Worm (Caenorhabditis elegans): ENCODE data around the gene spe-18.

spe-18 gene

ce11 chrII:13153299-13153698 is at the start of gene spe-18:
spe-18 (minus strand) TSS chrII:13153399.
- no peak for TF ChIP-seq F10B5.3 (tag; optimal IDR thresholded peaks at IDR 0.05)
- TF ChIP-seq nhr-111 (GFP tag; optimal IDR thresholded peaks at IDR 0.05): no peak
- TF ChIP-seq lin-29 (GFP tag; IDR thresholded peaks at IDR 0.05): no peak
- no peak for TF ChIP-seq mdt-29 (GFP tag; IDR thresholded peaks at IDR 0.05)
- TF ChIP-seq vab-7 (GFP tag; IDR thresholded peaks at IDR 0.05): no peak
- no peak for TF ChIP-seq egl-43 (GFP tag; IDR thresholded peaks at IDR 0.05)
- TF ChIP-seq mxl-2 (GFP tag; conservative IDR thresholded peaks at IDR 0.05): no peak
- no peak for TF ChIP-seq nhr-42 (GFP tag; IDR thresholded peaks at IDR 0.05)
- TF ChIP-seq zfp-3 (GFP tag; conservative IDR thresholded peaks at IDR 0.05): no peak
- no peak for TF ChIP-seq lin-15B (tag; optimal IDR thresholded peaks at IDR 0.05)
- TF ChIP-seq nhr-11 (tag; optimal IDR thresholded peaks at IDR 0.05): no peak
- no peak for TF ChIP-seq ceh-44 (GFP tag; IDR thresholded peaks at IDR 0.05)
- no peak for TF ChIP-seq hmg-1.1 (GFP tag; IDR thresholded peaks at IDR 0.05)
- TF ChIP-seq spr-3 (GFP tag; optimal IDR thresholded peaks at IDR 0.05): no peak
- no peak for TF ChIP-seq zip-2 (tag; optimal IDR thresholded peaks at IDR 0.05)
- no peak for TF ChIP-seq hif-1 (tag; optimal IDR thresholded peaks at IDR 0.05)

DNA sequence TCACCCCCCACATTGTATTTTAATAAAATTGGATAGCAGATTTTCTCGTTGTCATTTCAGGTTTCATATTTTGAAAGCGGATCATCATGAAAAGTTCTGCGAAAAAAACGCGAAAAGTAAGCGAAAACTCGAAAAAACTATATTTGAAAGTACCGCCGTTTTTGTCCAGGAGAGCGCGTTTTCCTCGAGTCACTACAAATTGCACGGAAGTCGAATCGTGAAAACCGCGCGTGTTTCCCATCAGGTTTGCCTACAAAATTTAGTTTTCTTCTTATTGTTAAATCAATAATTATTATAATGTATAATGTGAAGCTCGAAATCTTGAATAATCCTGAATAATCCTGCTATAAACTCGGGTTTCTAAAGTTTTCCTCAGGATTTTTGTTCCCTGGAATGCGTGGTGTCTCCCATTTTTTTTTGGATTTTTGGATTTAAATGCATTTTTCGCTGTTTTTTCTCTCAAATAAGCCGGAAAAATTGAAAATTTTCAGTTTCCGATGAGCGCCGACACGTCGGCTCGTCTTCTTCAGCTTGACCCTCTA is 46.5 kb upstream of the spe-18 start, which contains the start of gene btf-1:
btf-1 (plus strand) TSS at position 492 of the 542 bp plus-strand sequence.
- peak; percentile 59; the same call in 1 of the 2 replicates for TF ChIP-seq hmg-1.1 (GFP tag; IDR thresholded peaks at IDR 0.05)
- peak; percentile 96 for TF ChIP-seq ama-1 (optimal IDR thresholded peaks at IDR 0.05)
- TF ChIP-seq mdt-29 (GFP tag; IDR thresholded peaks at IDR 0.05): no peak
- no peak for TF ChIP-seq vab-7 (GFP tag; IDR thresholded peaks at IDR 0.05)
- peak; percentile 92 for TF ChIP-seq dve-1 (tag; optimal IDR thresholded peaks at IDR 0.05; ENCODE audit: insufficient read depth)
- TF ChIP-seq madf-9 (GFP tag; conservative IDR thresholded peaks at IDR 0.05): 0 out of 2 replicates have a peak, but pooled peaks have one; percentile 4
- TF ChIP-seq hif-1 (tag; optimal IDR thresholded peaks at IDR 0.05): peak in 1 of 2 experiments; percentile 86
- peak; percentile 18 to 82 for TF ChIP-seq lsy-2 (tag; optimal IDR thresholded peaks at IDR 0.05)
- peak; percentile 60 for TF ChIP-seq hlh-11 (tag; optimal IDR thresholded peaks at IDR 0.05)
- TF ChIP-seq ces-1 (GFP tag; optimal IDR thresholded peaks at IDR 0.05): no peak
- no peak for TF ChIP-seq nhr-10 (tag; optimal IDR thresholded peaks at IDR 0.05)
- TF ChIP-seq spr-3 (GFP tag; optimal IDR thresholded peaks at IDR 0.05): peak; percentile 20
- peak in 1 of 2 experiments; percentile 69 for TF ChIP-seq unc-62 (GFP tag; optimal IDR thresholded peaks at IDR 0.05 in 1 of 2)
- no peak for TF ChIP-seq unc-62 (tag; optimal IDR thresholded peaks at IDR 0.05)
- peak; percentile 30 for TF ChIP-seq nhr-111 (GFP tag; optimal IDR thresholded peaks at IDR 0.05)
- TF ChIP-seq Y48G9A.11 (GFP tag; IDR thresholded peaks at IDR 0.05): peak; percentile 27; the same call in 1 of the 2 replicates
- TF ChIP-seq dmd-9 (GFP tag; IDR thresholded peaks at IDR 0.05): peak; percentile 50; the same call in 1 of the 2 replicates
- peak; percentile 43 for TF ChIP-seq lin-13 (GFP tag; optimal IDR thresholded peaks at IDR 0.05)
- peak; percentile 52 for TF ChIP-seq F37D6.2 (tag; optimal IDR thresholded peaks at IDR 0.05)
- peak; percentile 65; the same call in 1 of the 2 replicates for TF ChIP-seq arid-1 (GFP tag; conservative IDR thresholded peaks at IDR 0.05)
- TF ChIP-seq D1046.2 (GFP tag; IDR thresholded peaks at IDR 0.05): no peak
- TF ChIP-seq dpl-1 (GFP tag; optimal IDR thresholded peaks at IDR 0.05): peak; percentile 94
- TF ChIP-seq spr-1 (tag; optimal IDR thresholded peaks at IDR 0.05): peak; percentile 55
- TF ChIP-seq daf-16 (GFP tag; optimal IDR thresholded peaks at IDR 0.05): peak in 1 of 2 experiments; percentile 15
- TF ChIP-seq daf-16 (tag; optimal IDR thresholded peaks at IDR 0.05): peak; percentile 65
- peak; percentile 54 for TF ChIP-seq nhr-77 (tag; optimal IDR thresholded peaks at IDR 0.05)
- TF ChIP-seq snpc-4 (tag; optimal IDR thresholded peaks at IDR 0.05): peak; percentile 16
- 0 out of 2 replicates have a peak, but pooled peaks have one; percentile 32 for TF ChIP-seq php-3 (GFP tag; IDR thresholded peaks at IDR 0.05)
- TF ChIP-seq lin-15B (tag; optimal IDR thresholded peaks at IDR 0.05): peak; percentile 0
- TF ChIP-seq hlh-30 (tag; optimal IDR thresholded peaks at IDR 0.05; ENCODE audit: insufficient read depth): peak; percentile 36
- no peak for TF ChIP-seq zag-1 (tag; optimal IDR thresholded peaks at IDR 0.05)
- peak; percentile 61 for TF ChIP-seq fkh-10 (GFP tag; optimal IDR thresholded peaks at IDR 0.05)
- TF ChIP-seq Y75B8A.6 (GFP tag; IDR thresholded peaks at IDR 0.05): no peak
- peak; percentile 76 for TF ChIP-seq rbr-2 (tag; optimal IDR thresholded peaks at IDR 0.05)
- TF ChIP-seq lir-3 (tag; optimal IDR thresholded peaks at IDR 0.05): peak; percentile 54
- no peak for TF ChIP-seq set-16 (GFP tag; IDR thresholded peaks at IDR 0.05)
- no peak for TF ChIP-seq Y5F2A.4 (GFP tag; optimal IDR thresholded peaks at IDR 0.05)
- no peak for TF ChIP-seq ceh-62 (tag; optimal IDR thresholded peaks at IDR 0.05)
- no peak for TF ChIP-seq saeg-2 (GFP tag; IDR thresholded peaks at IDR 0.05)
